Worm (Caenorhabditis elegans) whole organism, L3 larva: ENCODE measurements around the gene chil-9.

Experiments
- R02D3.7 ChIP-seq: fragments of 150-350 bp; optimal IDR thresholded peaks from 2 replicates; lab custom pipeline; 2014; ENCODE audit warnings: missing biosample characterization, missing genetic modification characterization
- fos-1 ChIP-seq: fragments of 150-350 bp; optimal IDR thresholded peaks from 2 replicates; lab custom pipeline; 2014; ENCODE audit warnings: missing biosample characterization, missing genetic modification characterization
- lin-15B ChIP-seq: fragments of 150-350 bp; optimal IDR thresholded peaks from 2 replicates; lab custom pipeline; 2014; ENCODE audit warnings: missing biosample characterization, missing genetic modification characterization
- nhr-237 ChIP-seq: fragments of 150-350 bp; optimal IDR thresholded peaks from 2 replicates; lab custom pipeline; 2014; ENCODE audit warnings: missing biosample characterization, missing genetic modification characterization
- nhr-25 ChIP-seq: sonication (generic microtip); optimal IDR thresholded peaks from 2 replicates; lab custom pipeline; 2017; ENCODE audit warnings: missing biosample characterization, missing genetic modification characterization
- sea-2 ChIP-seq: fragments of 150-350 bp; sonication (generic microtip); optimal IDR thresholded peaks from 4 replicates; lab custom pipeline; 2014; ENCODE audit warnings: missing biosample characterization, missing genetic modification reagents, missing genetic modification characterization
- skn-1 ChIP-seq: fragments of 150-350 bp; optimal IDR thresholded peaks from 2 replicates; lab custom pipeline; 2014; ENCODE audit warnings: missing biosample characterization, missing genetic modification characterization

DNA sequence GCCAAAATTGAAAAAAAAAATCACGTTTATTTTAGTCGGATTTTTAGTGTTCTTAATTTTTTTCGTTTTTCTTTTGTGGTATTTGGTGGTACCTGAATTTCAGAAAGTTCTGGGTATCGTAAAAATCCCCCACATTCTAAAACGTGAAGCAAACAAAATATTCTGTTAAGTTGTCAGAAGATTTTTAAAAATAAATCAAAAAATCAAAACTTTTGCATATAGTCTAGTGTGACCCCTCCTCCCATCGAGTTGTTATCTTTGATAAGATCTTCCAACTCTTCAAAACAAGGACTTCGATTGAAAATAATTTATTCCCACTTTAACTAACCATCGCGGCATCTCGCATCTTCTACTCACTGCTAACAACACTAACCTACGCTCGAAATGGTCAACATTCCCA, 16.0 kb downstream of the chil-9 start, which contains the start of gene ZK938.1:
- TF ChIP-seq nhr-237 (no peak), lin-15B (tag; lab: Kevin White, UChicago) (no peak), fos-1 (tag; lab: Kevin White, UChicago) (no peak), skn-1 (tag; lab: Kevin White, UChicago) (no peak), R02D3.7 (tag; lab: Kevin White, UChicago) (no peak), nhr-25 (tag; lab: Kevin White, UChicago) (no peak), sea-2 (GFP tag; lab: Kevin White, UChicago) (no peak)
